Fruit fly (Drosophila melanogaster) whole organism, embryonic: ENCODE measurements around the gene nAChRalpha5.
A peak's percentile ranks its signal among the peaks of the same experiment; 100 is the strongest.

ENCODE experiments used
- ATbp ChIP-seq: fragments of 200-800 bp; sonication (Bioruptor generic); optimal IDR thresholded peaks from 2 replicates; lab custom pipeline; 2017; ENCODE audit warnings: missing biosample characterization, mild to moderate bottlenecking, missing genetic modification characterization, missing genetic modification reagents
- BtbVII ChIP-seq: fragments of 200-800 bp; sonication (Bioruptor generic); optimal IDR thresholded peaks from 3 replicates; lab custom pipeline; 2017; ENCODE audit warnings: missing biosample characterization, mild to moderate bottlenecking, missing genetic modification characterization
- CG11723 ChIP-seq: fragments of 200-800 bp; sonication (Bioruptor generic); optimal IDR thresholded peaks from 2 replicates; lab custom pipeline; 2017; ENCODE audit warnings: missing biosample characterization, mild to moderate bottlenecking, missing genetic modification characterization
- CG12942 ChIP-seq: fragments of 200-800 bp; sonication (Bioruptor generic); optimal IDR thresholded peaks from 3 replicates; lab custom pipeline; 2016; ENCODE audit warnings: missing biosample characterization, missing genetic modification characterization
- CG14667 ChIP-seq: fragments of 200-800 bp; sonication (Bioruptor generic); IDR thresholded peaks from 2 replicates; pipeline ENCODE4 v1.3.6; 2022; ENCODE audit warnings: missing biosample characterization, missing genetic modification characterization
- CG15479 ChIP-seq: fragments of 200-800 bp; sonication (Bioruptor generic); optimal IDR thresholded peaks from 3 replicates; lab custom pipeline; 2019; ENCODE audit warnings: missing biosample characterization, mild to moderate bottlenecking, missing genetic modification characterization, moderate library complexity
- CG18476 ChIP-seq: fragments of 200-800 bp; sonication (Bioruptor generic); optimal IDR thresholded peaks from 2 replicates; lab custom pipeline; 2016; ENCODE audit warnings: missing biosample characterization, mild to moderate bottlenecking, missing genetic modification characterization
- CG18599 ChIP-seq: fragments of 200-800 bp; sonication (Bioruptor generic); optimal IDR thresholded peaks from 3 replicates; lab custom pipeline; 2017; ENCODE audit warnings: missing biosample characterization, missing genetic modification characterization, mild to moderate bottlenecking, moderate library complexity, missing genetic modification reagents
- CG18619 ChIP-seq: fragments of 200-800 bp; sonication (Bioruptor generic); optimal IDR thresholded peaks from 3 replicates; lab custom pipeline; 2017; ENCODE audit warnings: missing biosample characterization, mild to moderate bottlenecking, missing genetic modification characterization
- CG2129 ChIP-seq: fragments of 200-800 bp; sonication (Bioruptor generic); IDR thresholded peaks from 2 replicates; pipeline ENCODE4 v1.3.6; 2022; ENCODE audit warnings: missing biosample characterization, missing genetic modification characterization; ENCODE audit not compliant: partially characterized antibody
- CG2199 ChIP-seq: fragments of 200-800 bp; sonication (Bioruptor generic); IDR thresholded peaks from 3 replicates; pipeline ENCODE4 v1.3.6; 2022; ENCODE audit warnings: missing biosample characterization, missing genetic modification characterization
- CG3163 ChIP-seq: fragments of 200-800 bp; sonication (Bioruptor generic); optimal IDR thresholded peaks from 3 replicates; lab custom pipeline; 2016; ENCODE audit warnings: missing biosample characterization, missing genetic modification characterization
- CG43689 ChIP-seq: fragments of 200-800 bp; sonication (Bioruptor generic); IDR thresholded peaks from 2 replicates; pipeline ENCODE4 v1.3.6; 2022; ENCODE audit warnings: missing biosample characterization, missing genetic modification characterization
- CG4617 ChIP-seq: fragments of 200-800 bp; sonication (Bioruptor generic); optimal IDR thresholded peaks from 3 replicates; lab custom pipeline; 2016; ENCODE audit warnings: missing biosample characterization, missing genetic modification characterization, borderline replicate concordance
- CG6175 ChIP-seq: fragments of 200-800 bp; sonication (Bioruptor generic); IDR thresholded peaks from 3 replicates; pipeline ENCODE4 v1.3.6; 2022; ENCODE audit warnings: missing biosample characterization, missing genetic modification characterization
- CG6683 ChIP-seq: fragments of 200-800 bp; sonication (Bioruptor generic); optimal IDR thresholded peaks from 2 replicates; lab custom pipeline; 2017; ENCODE audit warnings: missing biosample characterization, mild to moderate bottlenecking, missing genetic modification characterization, missing genetic modification reagents
- CG6689 ChIP-seq: fragments of 200-800 bp; sonication (Bioruptor generic); IDR thresholded peaks from 2 replicates; pipeline ENCODE4 v1.3.6; 2022; ENCODE audit warnings: missing biosample characterization, missing genetic modification characterization
- CG8089 ChIP-seq: fragments of 200-800 bp; sonication (Bioruptor generic); optimal IDR thresholded peaks from 3 replicates; lab custom pipeline; 2016; ENCODE audit warnings: missing biosample characterization, missing genetic modification characterization
- CG9876 ChIP-seq: fragments of 200-800 bp; sonication (Bioruptor generic); optimal IDR thresholded peaks from 2 replicates; lab custom pipeline; 2016; ENCODE audit warnings: missing biosample characterization, missing genetic modification characterization
- CHES-1-like ChIP-seq: fragments of 200-800 bp; sonication (Bioruptor generic); optimal IDR thresholded peaks from 2 replicates; lab custom pipeline; 2016; ENCODE audit warnings: missing biosample characterization, missing genetic modification characterization
- D ChIP-seq, 2 experiments: fragments of 200-800 bp in 1 of 2; fragments of >200 bp in 1 of 2; sonication (Bioruptor generic) in 1 of 2; optimal IDR thresholded peaks; 2 replicates in 1 of 2; 3 replicates in 1 of 2; lab custom pipeline; 2017; ENCODE audit warnings: mild to moderate bottlenecking in 1 of 2, missing biosample characterization in 1 of 2, missing genetic modification characterization in 1 of 2, missing genetic modification reagents in 1 of 2
- Dfd ChIP-seq, 2 experiments: fragments of >200 bp; optimal IDR thresholded peaks; 2 replicates each; lab custom pipeline; 2017; ENCODE audit warnings: missing biosample characterization in 2 of 2, missing genetic modification characterization in 2 of 2
- Dip2 ChIP-seq: fragments of 200-800 bp; sonication (Bioruptor generic); IDR thresholded peaks from 2 replicates; pipeline ENCODE4 v1.3.6; 2022; ENCODE audit warnings: missing biosample characterization, missing genetic modification characterization
- E2f2 ChIP-seq: fragments of 200-800 bp; sonication (Bioruptor generic); IDR thresholded peaks from 2 replicates; pipeline ENCODE4 v1.3.6; 2022; ENCODE audit warnings: missing biosample characterization, missing genetic modification characterization
- Ets97D ChIP-seq: fragments of 200-800 bp; sonication (Bioruptor generic); optimal IDR thresholded peaks from 3 replicates; lab custom pipeline; 2016; ENCODE audit warnings: missing biosample characterization, missing genetic modification characterization
- Gug ChIP-seq: fragments of 200-800 bp; sonication (Bioruptor generic); IDR thresholded peaks from 4 replicates; pipeline ENCODE4 v1.3.6; 2022; ENCODE audit warnings: missing biosample characterization, missing genetic modification characterization
- HHEX ChIP-seq: fragments of 200-800 bp; sonication (Bioruptor generic); optimal IDR thresholded peaks from 3 replicates; lab custom pipeline; 2017; ENCODE audit warnings: missing biosample characterization, mild to moderate bottlenecking, missing genetic modification characterization, missing genetic modification reagents
- HLH54F ChIP-seq: fragments of 200-800 bp; sonication (Bioruptor generic); optimal IDR thresholded peaks from 3 replicates; lab custom pipeline; 2016; ENCODE audit warnings: missing biosample characterization, missing genetic modification characterization
- Hr51 ChIP-seq, 2 experiments: fragments of 200-800 bp; sonication (Bioruptor generic); optimal IDR thresholded peaks; 2 replicates in 1 of 2; 3 replicates in 1 of 2; lab custom pipeline; 2016 to 2018; ENCODE audit warnings: missing biosample characterization in 2 of 2, missing genetic modification characterization in 2 of 2, mild to moderate bottlenecking in 1 of 2, moderate library complexity in 1 of 2
- Lpt ChIP-seq: fragments of >200 bp; optimal IDR thresholded peaks from 2 replicates; lab custom pipeline; 2018; ENCODE audit warnings: missing biosample characterization, missing genetic modification characterization
- NC2α ChIP-seq: fragments of 200-800 bp; sonication (Bioruptor generic); optimal IDR thresholded peaks from 2 replicates; lab custom pipeline; 2016; ENCODE audit warnings: missing biosample characterization, missing genetic modification characterization
- Rfx ChIP-seq: fragments of 200-800 bp; sonication (Bioruptor generic); IDR thresholded peaks from 2 replicates; pipeline ENCODE4 v1.3.6; 2022; ENCODE audit warnings: missing biosample characterization, missing genetic modification characterization
- Sry-δ ChIP-seq: fragments of 200-800 bp; sonication (Bioruptor generic); optimal IDR thresholded peaks from 2 replicates; lab custom pipeline; 2016; ENCODE audit warnings: missing biosample characterization, missing genetic modification characterization
- ab ChIP-seq: fragments of 200-800 bp; sonication (Bioruptor generic); optimal IDR thresholded peaks from 2 replicates; lab custom pipeline; 2016; ENCODE audit warnings: missing biosample characterization, missing genetic modification characterization
- abd-A ChIP-seq: fragments of 200-800 bp; sonication (Bioruptor generic); optimal IDR thresholded peaks from 3 replicates; lab custom pipeline; 2019; ENCODE audit warnings: missing biosample characterization, mild to moderate bottlenecking, missing genetic modification characterization, moderate library complexity
- amos ChIP-seq: fragments of 200-800 bp; sonication (Bioruptor generic); IDR thresholded peaks from 2 replicates; pipeline ENCODE4 v1.3.6; 2022; ENCODE audit warnings: missing biosample characterization, missing genetic modification characterization; ENCODE audit not compliant: partially characterized antibody
- ash1 ChIP-seq: fragments of 200-800 bp; sonication (Bioruptor generic); optimal IDR thresholded peaks from 2 replicates; lab custom pipeline; 2018; ENCODE audit warnings: missing biosample characterization, mild to moderate bottlenecking, missing genetic modification characterization
- az2 ChIP-seq: fragments of 200-800 bp; sonication (Bioruptor generic); optimal IDR thresholded peaks from 3 replicates; lab custom pipeline; 2016; ENCODE audit warnings: missing biosample characterization, missing genetic modification characterization
- dpn ChIP-seq, 2 experiments: fragments of 200-800 bp; sonication (Bioruptor generic); optimal IDR thresholded peaks; 3 replicates each; lab custom pipeline; 2016; ENCODE audit warnings: missing biosample characterization in 2 of 2, missing genetic modification characterization in 2 of 2
- gce ChIP-seq: fragments of 200-800 bp; sonication (Bioruptor generic); IDR thresholded peaks from 3 replicates; pipeline ENCODE4 v1.3.6; 2022; ENCODE audit warnings: missing biosample characterization, missing genetic modification characterization
- ken ChIP-seq: fragments of 200-800 bp; sonication (Bioruptor generic); IDR thresholded peaks from 3 replicates; pipeline ENCODE4 v1.3.6; 2022; ENCODE audit warnings: missing biosample characterization, missing genetic modification characterization
- klu ChIP-seq: fragments of 200-800 bp; sonication (Bioruptor generic); IDR thresholded peaks from 2 replicates; pipeline ENCODE4 v1.3.6; 2022; ENCODE audit warnings: missing biosample characterization, missing genetic modification characterization
- p53 ChIP-seq: fragments of 200-800 bp; sonication (Bioruptor generic); optimal IDR thresholded peaks from 2 replicates; lab custom pipeline; 2016; ENCODE audit warnings: missing biosample characterization, missing genetic modification characterization
- pfk ChIP-seq: fragments of 200-800 bp; sonication (Bioruptor generic); optimal IDR thresholded peaks from 2 replicates; lab custom pipeline; 2018; ENCODE audit warnings: missing biosample characterization, mild to moderate bottlenecking, missing genetic modification characterization, moderate library complexity
- pnt ChIP-seq: fragments of 200-800 bp; sonication (Bioruptor generic); optimal IDR thresholded peaks from 3 replicates; lab custom pipeline; 2016; ENCODE audit warnings: missing biosample characterization, missing genetic modification characterization
- scrt ChIP-seq: fragments of 200-800 bp; sonication (Bioruptor generic); optimal IDR thresholded peaks from 2 replicates; lab custom pipeline; 2018; ENCODE audit warnings: missing biosample characterization, mild to moderate bottlenecking, missing genetic modification characterization, moderate library complexity
- stc ChIP-seq: fragments of 200-800 bp; sonication (Bioruptor generic); IDR thresholded peaks from 2 replicates; pipeline ENCODE4 v1.3.6; 2022; ENCODE audit warnings: missing biosample characterization, missing genetic modification characterization
- toy ChIP-seq: fragments of 200-800 bp; sonication (Bioruptor generic); IDR thresholded peaks from 2 replicates; pipeline ENCODE4 v1.3.6; 2022; ENCODE audit warnings: missing biosample characterization, missing genetic modification characterization
- trem ChIP-seq: fragments of 200-800 bp; optimal IDR thresholded peaks from 3 replicates; lab custom pipeline; 2019; ENCODE audit warnings: missing biosample characterization, mild to moderate bottlenecking, missing genetic modification characterization, moderate library complexity
- vvl ChIP-seq: fragments of 200-800 bp; sonication (Bioruptor generic); IDR thresholded peaks from 2 replicates; pipeline ENCODE4 v1.3.6; 2022; ENCODE audit warnings: missing biosample characterization, missing genetic modification characterization
- wor ChIP-seq: fragments of 200-800 bp; sonication (Bioruptor generic); IDR thresholded peaks from 2 replicates; pipeline ENCODE4 v1.3.6; 2022; ENCODE audit warnings: missing biosample characterization, missing genetic modification characterization

nAChRalpha5 gene

DNA sequence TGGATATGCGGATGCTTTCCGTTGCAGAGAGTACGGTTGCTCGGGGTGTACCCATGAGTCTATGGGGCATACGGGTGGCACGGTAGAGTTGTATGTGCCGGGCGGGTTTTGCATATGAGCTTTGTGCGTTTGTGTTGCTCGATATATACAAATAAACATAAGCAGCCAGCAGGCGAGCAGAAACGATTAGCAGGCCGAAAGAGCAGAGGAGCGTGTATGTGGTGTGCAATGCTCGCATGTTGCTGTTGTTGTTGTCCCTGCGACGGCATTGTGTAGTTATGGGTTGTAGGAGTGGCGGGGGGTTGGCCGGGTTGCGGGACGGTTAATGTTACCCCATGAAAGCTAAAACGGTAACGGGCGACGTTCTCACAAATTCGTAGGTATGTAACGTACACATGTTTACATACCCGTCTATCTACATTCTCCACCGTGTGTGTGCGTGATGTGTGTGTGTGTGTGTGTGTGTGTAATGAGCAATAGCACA is 18.3 kb upstream of the nAChRalpha5 start (continued):
- no peak for TF ChIP-seq CG11723 (GFP tag; lab: Kevin White, UChicago)
- peak; percentile 87; the same call in 2 of the 3 replicates for TF ChIP-seq CG2199 (GFP tag; lab: Robert Waterston, UW)
- no peak for TF ChIP-seq Rfx (GFP tag; lab: Robert Waterston, UW)
- no peak for TF ChIP-seq gce
- no peak for TF ChIP-seq CG12942 (GFP tag; lab: Kevin White, UChicago)
- no peak for TF ChIP-seq CG6689 (GFP tag; lab: Robert Waterston, UW)
- no peak for TF ChIP-seq toy (GFP tag; lab: Robert Waterston, UW)
- TF ChIP-seq abd-A (tag; lab: Kevin White, UChicago), result peak; percentile 99
- TF ChIP-seq CG15479 (GFP tag; lab: Kevin White, UChicago), result peak; percentile 44
- TF ChIP-seq CG9876 (GFP tag; lab: Kevin White, UChicago), result no peak
- peak; percentile 38; the same call in 1 of the 2 replicates for TF ChIP-seq amos (GFP tag; lab: Robert Waterston, UW)
- TF ChIP-seq CG3163 (GFP tag; lab: Kevin White, UChicago), result peak; percentile 48
- no peak; the same call in 1 of the 2 replicates for TF ChIP-seq vvl (GFP tag; lab: Robert Waterston, UW)
- no peak for TF ChIP-seq Hr51 (GFP tag; optimal IDR thresholded peaks at IDR 0.05; lab: Kevin White, UChicago)
- no peak for TF ChIP-seq Ets97D (GFP tag; lab: Kevin White, UChicago)
- TF ChIP-seq Dip2 (GFP tag; lab: Robert Waterston, UW), result no peak
- no peak for TF ChIP-seq ash1 (GFP tag; lab: Kevin White, UChicago)
- no peak for TF ChIP-seq NC2α (GFP tag; lab: Kevin White, UChicago)
- TF ChIP-seq az2 (GFP tag; lab: Kevin White, UChicago), result no peak
- TF ChIP-seq BtbVII (GFP tag; lab: Kevin White, UChicago), result no peak
- peak; percentile 99 for TF ChIP-seq CG6175 (GFP tag; lab: Robert Waterston, UW)
- TF ChIP-seq CG43689, result no peak
- no peak for TF ChIP-seq CG18599 (GFP tag; lab: Kevin White, UChicago)
- no peak for TF ChIP-seq scrt (GFP tag; lab: Kevin White, UChicago)
- TF ChIP-seq pfk (GFP tag; lab: Kevin White, UChicago), result no peak
- peak in 1 of 2 experiments; percentile 1 for TF ChIP-seq dpn (GFP tag; optimal IDR thresholded peaks at IDR 0.05; lab: Kevin White, UChicago)
- no peak for TF ChIP-seq klu
- 0 out of 2 replicates have a peak, but pooled peaks have one; percentile 14 for TF ChIP-seq CG2129 (GFP tag; lab: Robert Waterston, UW)
- TF ChIP-seq HHEX, result no peak
- no peak for TF ChIP-seq CG8089
- no peak for TF ChIP-seq CG18476 (GFP tag; lab: Kevin White, UChicago)
- no peak for TF ChIP-seq p53 (GFP tag; lab: Kevin White, UChicago)
- no peak for TF ChIP-seq E2f2 (GFP tag; lab: Robert Waterston, UW)
- TF ChIP-seq CHES-1-like (GFP tag; lab: Kevin White, UChicago), result no peak
- TF ChIP-seq trem (tag; lab: Kevin White, UChicago), result no peak
- TF ChIP-seq Dfd (GFP tag; optimal IDR thresholded peaks at IDR 0.05; lab: Kevin White, UChicago), result peak in 1 of 2 experiments; percentile 66
- no peak for TF ChIP-seq ATbp
- no peak for TF ChIP-seq CG6683 (GFP tag; lab: Kevin White, UChicago)
- TF ChIP-seq stc, result no peak
- peak; percentile 58; the same call in 1 of the 3 replicates for TF ChIP-seq ken
- no peak for TF ChIP-seq CG18619 (GFP tag; lab: Kevin White, UChicago)
- TF ChIP-seq Lpt (GFP tag; lab: Kevin White, UChicago), result no peak
- TF ChIP-seq D (optimal IDR thresholded peaks at IDR 0.05; lab: Kevin White, UChicago), result no peak
- no peak for TF ChIP-seq D (GFP tag; optimal IDR thresholded peaks at IDR 0.05; lab: Kevin White, UChicago)
- no peak for TF ChIP-seq Gug (GFP tag; lab: Robert Waterston, UW)
- TF ChIP-seq Sry-δ (GFP tag; lab: Kevin White, UChicago), result no peak
- no peak for TF ChIP-seq pnt (GFP tag; lab: Kevin White, UChicago)
- no peak for TF ChIP-seq CG4617
- no peak for TF ChIP-seq CG14667
- peak; percentile 21 for TF ChIP-seq ab (GFP tag; lab: Kevin White, UChicago)
- TF ChIP-seq wor (GFP tag; lab: Robert Waterston, UW), result no peak
- TF ChIP-seq HLH54F (GFP tag; lab: Kevin White, UChicago), result no peak
